Fruit fly (Drosophila melanogaster) whole organism, embryonic: ENCODE measurements around the gene peb.

Experiments used
- Atf6 ChIP-seq: fragments of 200-800 bp; sonication (Bioruptor generic); IDR thresholded peaks from 2 replicates; pipeline ENCODE4 v1.3.6; 2022; ENCODE audit warnings: missing biosample characterization, missing genetic modification characterization
- BEAF-32 ChIP-seq: fragments of 200-800 bp; sonication (Bioruptor generic); optimal IDR thresholded peaks from 3 replicates; lab custom pipeline; 2017; ENCODE audit warnings: missing biosample characterization, missing genetic modification characterization, mild to moderate bottlenecking, moderate library complexity, missing genetic modification reagents
- CG11695 ChIP-seq: fragments of 200-800 bp; sonication (Bioruptor generic); IDR thresholded peaks from 3 replicates; pipeline ENCODE4 v1.3.6; 2022; ENCODE audit warnings: missing biosample characterization, missing genetic modification characterization
- CG12942 ChIP-seq: fragments of 200-800 bp; sonication (Bioruptor generic); optimal IDR thresholded peaks from 3 replicates; lab custom pipeline; 2016; ENCODE audit warnings: missing biosample characterization, missing genetic modification characterization
- CG13894 ChIP-seq: fragments of 200-800 bp; sonication (Bioruptor generic); optimal IDR thresholded peaks from 3 replicates; lab custom pipeline; 2018; ENCODE audit warnings: missing biosample characterization, mild to moderate bottlenecking, missing genetic modification characterization, moderate library complexity
- CG14014 ChIP-seq: fragments of 200-800 bp; sonication (Bioruptor generic); IDR thresholded peaks from 2 replicates; pipeline ENCODE4 v1.3.6; 2022; ENCODE audit warnings: missing biosample characterization, missing genetic modification characterization
- CG15011 ChIP-seq: fragments of 200-800 bp; sonication (Bioruptor generic); optimal IDR thresholded peaks from 3 replicates; lab custom pipeline; 2018; ENCODE audit warnings: missing biosample characterization, mild to moderate bottlenecking, missing genetic modification characterization
- CG17385 ChIP-seq: fragments of 200-800 bp; sonication (Bioruptor generic); optimal IDR thresholded peaks from 3 replicates; lab custom pipeline; 2018; ENCODE audit warnings: missing biosample characterization, mild to moderate bottlenecking, missing genetic modification characterization
- CG1832 ChIP-seq: fragments of 200-800 bp; sonication (Bioruptor generic); optimal IDR thresholded peaks from 2 replicates; lab custom pipeline; 2017; ENCODE audit warnings: missing biosample characterization, mild to moderate bottlenecking, missing genetic modification characterization, inconsistent platforms
- CG2120 ChIP-seq: fragments of 200-800 bp; sonication (Bioruptor generic); optimal IDR thresholded peaks from 3 replicates; lab custom pipeline; 2016; ENCODE audit warnings: missing biosample characterization, missing genetic modification characterization
- CG3065 ChIP-seq: fragments of 200-800 bp; sonication (Bioruptor generic); optimal IDR thresholded peaks from 2 replicates; lab custom pipeline; 2016; ENCODE audit warnings: missing biosample characterization, missing genetic modification characterization
- CG33213 ChIP-seq: fragments of 200-800 bp; sonication (Bioruptor generic); optimal IDR thresholded peaks from 3 replicates; lab custom pipeline; 2016; ENCODE audit warnings: missing biosample characterization, missing genetic modification characterization
- CG4404 ChIP-seq: fragments of 200-800 bp; sonication (Bioruptor generic); IDR thresholded peaks from 2 replicates; pipeline ENCODE4 v1.3.6; 2022; ENCODE audit warnings: missing biosample characterization, missing genetic modification characterization
- CG6654 ChIP-seq: fragments of 200-800 bp; sonication (Bioruptor generic); optimal IDR thresholded peaks from 2 replicates; lab custom pipeline; 2017; ENCODE audit warnings: missing biosample characterization, mild to moderate bottlenecking, missing genetic modification characterization
- CG6765 ChIP-seq: fragments of 200-800 bp; sonication (Bioruptor generic); optimal IDR thresholded peaks from 3 replicates; lab custom pipeline; 2017; ENCODE audit warnings: missing biosample characterization, mild to moderate bottlenecking, missing genetic modification characterization
- CG8388 ChIP-seq: fragments of 200-800 bp; sonication (Bioruptor generic); optimal IDR thresholded peaks from 2 replicates; lab custom pipeline; 2019; ENCODE audit warnings: missing biosample characterization, mild to moderate bottlenecking, missing genetic modification characterization, moderate library complexity
- CG8924 ChIP-seq: fragments of 200-800 bp; optimal IDR thresholded peaks from 3 replicates; lab custom pipeline; 2019; ENCODE audit warnings: missing biosample characterization, mild to moderate bottlenecking, missing genetic modification characterization, moderate library complexity
- D19A ChIP-seq: fragments of 200-800 bp; optimal IDR thresholded peaks from 3 replicates; lab custom pipeline; 2019; ENCODE audit warnings: missing biosample characterization, mild to moderate bottlenecking, missing genetic modification characterization, moderate library complexity
- Dp ChIP-seq: fragments of 200-800 bp; sonication (Bioruptor generic); optimal IDR thresholded peaks from 2 replicates; lab custom pipeline; 2018; ENCODE audit warnings: missing biosample characterization, mild to moderate bottlenecking, missing genetic modification characterization, moderate library complexity
- H15 ChIP-seq: fragments of 200-800 bp; sonication (Bioruptor generic); IDR thresholded peaks from 3 replicates; pipeline ENCODE4 v1.3.6; 2022; ENCODE audit warnings: missing biosample characterization, missing genetic modification characterization
- HLHmδ ChIP-seq: fragments of 200-800 bp; sonication (Bioruptor generic); optimal IDR thresholded peaks from 2 replicates; lab custom pipeline; 2018; ENCODE audit warnings: missing biosample characterization, mild to moderate bottlenecking, missing genetic modification characterization, moderate library complexity
- Hey ChIP-seq: fragments of 200-800 bp; sonication (Bioruptor generic); optimal IDR thresholded peaks from 3 replicates; lab custom pipeline; 2018; ENCODE audit warnings: missing biosample characterization, mild to moderate bottlenecking, missing genetic modification characterization
- Lhr ChIP-seq: fragments of 200-800 bp; sonication (Bioruptor generic); optimal IDR thresholded peaks from 3 replicates; lab custom pipeline; 2017; ENCODE audit warnings: mild to moderate bottlenecking, missing biosample characterization, missing genetic modification reagents, missing genetic modification characterization
- MESR4 ChIP-seq: fragments of 200-800 bp; sonication (Bioruptor generic); optimal IDR thresholded peaks from 2 replicates; lab custom pipeline; 2018; ENCODE audit warnings: missing biosample characterization, mild to moderate bottlenecking, missing genetic modification characterization, moderate library complexity
- Max ChIP-seq: fragments of 200-800 bp; sonication (Bioruptor generic); optimal IDR thresholded peaks from 2 replicates; lab custom pipeline; 2016; ENCODE audit warnings: missing biosample characterization, mild to moderate bottlenecking, missing genetic modification characterization
- Med ChIP-seq: fragments of 200-800 bp; sonication (Bioruptor generic); peaks from one replicate; lab custom pipeline; 2016; ENCODE audit warnings: missing biosample characterization, missing genetic modification characterization, mild to moderate bottlenecking, inconsistent platforms, moderate library complexity
- Mes4 ChIP-seq: fragments of 200-800 bp; sonication (Bioruptor generic); optimal IDR thresholded peaks from 2 replicates; lab custom pipeline; 2016; ENCODE audit warnings: missing biosample characterization, missing genetic modification characterization
- Oli ChIP-seq: fragments of 200-800 bp; sonication (Bioruptor generic); optimal IDR thresholded peaks from 2 replicates; lab custom pipeline; 2018; ENCODE audit warnings: missing biosample characterization, mild to moderate bottlenecking, missing genetic modification characterization, moderate library complexity
- YL-1 ChIP-seq: fragments of 200-800 bp; sonication (Bioruptor generic); optimal IDR thresholded peaks from 3 replicates; lab custom pipeline; 2017; ENCODE audit warnings: missing biosample characterization, mild to moderate bottlenecking, missing genetic modification characterization
- chn ChIP-seq: fragments of 200-800 bp; sonication (Bioruptor generic); optimal IDR thresholded peaks from 2 replicates; lab custom pipeline; 2016; ENCODE audit warnings: missing biosample characterization, missing genetic modification characterization
- cwo ChIP-seq: fragments of 200-800 bp; sonication (Bioruptor generic); optimal IDR thresholded peaks from 3 replicates; lab custom pipeline; 2017; ENCODE audit warnings: missing biosample characterization, missing genetic modification characterization, mild to moderate bottlenecking, moderate library complexity, missing genetic modification reagents
- dimm ChIP-seq: fragments of 200-800 bp; sonication (Bioruptor generic); IDR thresholded peaks from 2 replicates; pipeline ENCODE4 v1.3.6; 2022; ENCODE audit warnings: missing biosample characterization, missing genetic modification characterization
- ems ChIP-seq: fragments of 200-800 bp; sonication (Bioruptor generic); optimal IDR thresholded peaks from 3 replicates; lab custom pipeline; 2016; ENCODE audit warnings: missing biosample characterization, missing genetic modification characterization
- gro ChIP-seq: fragments of 200-800 bp; sonication (Bioruptor generic); optimal IDR thresholded peaks from 2 replicates; lab custom pipeline; 2016; ENCODE audit warnings: missing biosample characterization, missing genetic modification characterization
- gt ChIP-seq: fragments of 200-800 bp; sonication (Bioruptor generic); IDR thresholded peaks from 2 replicates; pipeline ENCODE4 v1.3.6; 2022; ENCODE audit warnings: missing biosample characterization, missing genetic modification characterization
- hbn ChIP-seq: fragments of 200-800 bp; sonication (Bioruptor generic); IDR thresholded peaks from 2 replicates; pipeline ENCODE4 v1.3.6; 2022; ENCODE audit warnings: missing biosample characterization, missing genetic modification characterization; ENCODE audit not compliant: partially characterized antibody
- jing ChIP-seq: fragments of 200-800 bp; sonication (Bioruptor generic); optimal IDR thresholded peaks from 2 replicates; lab custom pipeline; 2018; ENCODE audit warnings: missing biosample characterization, mild to moderate bottlenecking, missing genetic modification characterization
- nerfin-2 ChIP-seq: fragments of 200-800 bp; sonication (Bioruptor generic); IDR thresholded peaks from 2 replicates; pipeline ENCODE4 v1.3.6; 2022; ENCODE audit warnings: missing biosample characterization, missing genetic modification characterization; ENCODE audit not compliant: partially characterized antibody
- oc ChIP-seq: fragments of 200-800 bp; sonication (Bioruptor generic); optimal IDR thresholded peaks from 2 replicates; lab custom pipeline; 2018; ENCODE audit warnings: missing biosample characterization, mild to moderate bottlenecking, missing genetic modification characterization, moderate library complexity
- p53 ChIP-seq: fragments of 200-800 bp; sonication (Bioruptor generic); optimal IDR thresholded peaks from 2 replicates; lab custom pipeline; 2016; ENCODE audit warnings: missing biosample characterization, missing genetic modification characterization
- repo ChIP-seq: fragments of 200-800 bp; sonication (Bioruptor generic); optimal IDR thresholded peaks from 2 replicates; lab custom pipeline; 2016; ENCODE audit warnings: missing biosample characterization, missing genetic modification characterization
- slou ChIP-seq: fragments of 200-800 bp; sonication (Bioruptor generic); optimal IDR thresholded peaks from 3 replicates; lab custom pipeline; 2016; ENCODE audit warnings: missing biosample characterization, missing genetic modification characterization
- stc ChIP-seq: fragments of 200-800 bp; sonication (Bioruptor generic); IDR thresholded peaks from 2 replicates; pipeline ENCODE4 v1.3.6; 2022; ENCODE audit warnings: missing biosample characterization, missing genetic modification characterization
- stwl ChIP-seq: fragments of 200-800 bp; sonication (Bioruptor generic); optimal IDR thresholded peaks from 3 replicates; lab custom pipeline; 2018; ENCODE audit warnings: missing biosample characterization, mild to moderate bottlenecking, missing genetic modification characterization, moderate library complexity
- trem ChIP-seq: fragments of 200-800 bp; optimal IDR thresholded peaks from 3 replicates; lab custom pipeline; 2019; ENCODE audit warnings: missing biosample characterization, mild to moderate bottlenecking, missing genetic modification characterization, moderate library complexity

Gene peb

DNA sequence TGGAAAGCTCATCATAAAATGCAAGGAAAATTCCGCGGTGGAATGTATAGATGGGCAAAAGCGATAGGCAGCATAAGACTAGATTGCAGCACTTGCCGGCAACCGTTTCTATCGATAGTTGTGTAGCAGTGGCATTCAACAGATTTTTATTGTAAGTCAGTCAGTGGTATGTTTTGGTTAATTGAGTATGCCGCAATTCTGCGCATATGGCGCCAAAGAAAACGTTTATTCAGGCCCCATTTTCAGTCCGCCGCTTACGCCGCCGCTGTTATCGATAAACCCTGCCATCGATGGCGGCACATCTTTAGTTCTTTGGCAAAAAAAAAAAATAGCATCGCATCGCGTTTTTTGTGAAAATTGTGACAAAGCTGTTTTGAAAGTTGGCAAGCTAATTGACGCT lies 32.4 kb downstream of the peb start, which contains the start of the genes Cbp80 and Torsin (continued):
- no peak for TF ChIP-seq CG17385 (GFP tag; lab: Kevin White, UChicago)
- TF ChIP-seq Med (GFP tag; lab: Kevin White, UChicago), result peak; percentile 81
- peak; percentile 43 for TF ChIP-seq MESR4
- no peak for TF ChIP-seq CG1832
- TF ChIP-seq Atf6, result no peak
- TF ChIP-seq CG11695, result no peak
- TF ChIP-seq trem (tag; lab: Kevin White, UChicago), result peak; percentile 4
- TF ChIP-seq dimm (GFP tag; lab: Robert Waterston, UW), result no peak
- no peak for TF ChIP-seq Hey (tag; lab: Kevin White, UChicago)
- no peak for TF ChIP-seq ems (GFP tag; lab: Kevin White, UChicago)
- TF ChIP-seq CG13894 (tag; lab: Kevin White, UChicago), result no peak
- no peak for TF ChIP-seq CG8388
- TF ChIP-seq D19A, result no peak
- TF ChIP-seq gt (GFP tag; lab: Robert Waterston, UW), result no peak
- no peak for TF ChIP-seq CG6765 (GFP tag; lab: Kevin White, UChicago)
- TF ChIP-seq repo (GFP tag; lab: Kevin White, UChicago), result no peak
- no peak for TF ChIP-seq CG33213 (GFP tag; lab: Kevin White, UChicago)
- no peak for TF ChIP-seq HLHmδ (GFP tag; lab: Kevin White, UChicago)
- no peak for TF ChIP-seq cwo (GFP tag; lab: Kevin White, UChicago)
- TF ChIP-seq Oli, result no peak
- peak; percentile 79 for TF ChIP-seq hbn
- TF ChIP-seq CG6654 (GFP tag; lab: Kevin White, UChicago), result no peak
- TF ChIP-seq CG4404 (GFP tag; lab: Robert Waterston, UW), result no peak
- TF ChIP-seq jing, result no peak
- TF ChIP-seq CG15011, result no peak
- TF ChIP-seq BEAF-32 (GFP tag; lab: Kevin White, UChicago), result peak; percentile 81
- no peak for TF ChIP-seq Mes4 (GFP tag; lab: Kevin White, UChicago)
- no peak for TF ChIP-seq CG12942 (GFP tag; lab: Kevin White, UChicago)
- TF ChIP-seq stc, result no peak
- no peak for TF ChIP-seq slou (GFP tag; lab: Kevin White, UChicago)
- TF ChIP-seq gro (GFP tag; lab: Kevin White, UChicago), result no peak
- no peak for TF ChIP-seq CG8924
- peak; percentile 46 for TF ChIP-seq Dp (GFP tag; lab: Kevin White, UChicago)

DNA sequence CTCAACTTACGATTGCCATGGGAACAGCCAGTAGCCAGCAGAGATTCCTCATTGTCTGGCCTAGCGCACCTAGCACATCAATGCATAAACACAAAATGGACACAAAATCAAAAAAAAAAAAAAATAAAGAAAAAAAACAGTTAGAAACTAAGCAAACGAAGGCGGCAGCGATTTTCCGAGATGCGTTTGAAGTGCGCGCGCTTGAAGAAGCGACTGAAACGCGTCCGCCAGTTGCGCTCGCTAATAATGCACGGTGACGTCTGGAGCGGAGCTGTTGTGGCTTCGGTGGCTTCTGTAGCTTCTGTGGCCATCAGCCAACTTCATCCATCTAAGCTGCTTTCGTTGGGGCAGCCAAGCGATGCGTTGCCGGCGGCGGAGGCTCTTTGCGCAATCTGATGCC lies 37.0 kb downstream of the peb start, which contains the start of gene CG15473:
CG15473 (minus strand) TSS at position 101 of the 400 bp plus-strand sequence.
- TF ChIP-seq chn (no peak), CG14014 (GFP tag; lab: Robert Waterston, UW) (no peak), stwl (tag; lab: Kevin White, UChicago) (no peak), p53 (GFP tag; lab: Kevin White, UChicago) (no peak), nerfin-2 (GFP tag; lab: Robert Waterston, UW) (no peak), CG3065 (GFP tag; lab: Kevin White, UChicago) (no peak), Lhr (GFP tag; lab: Kevin White, UChicago) (no peak), Atf6 (no peak), Med (GFP tag; lab: Kevin White, UChicago) (no peak), Max (GFP tag; lab: Kevin White, UChicago) (no peak), H15 (GFP tag; lab: Robert Waterston, UW) (no peak), CG2120 (GFP tag; lab: Kevin White, UChicago) (no peak), oc (tag; lab: Kevin White, UChicago) (no peak), YL-1 (no peak)
- TF ChIP-seq, all 482 proteins: peak for 0
